Worm (Caenorhabditis elegans) whole organism, mixed stage, embryonic: ENCODE measurements around the gene nhr-211.

ENCODE experiments used
- M03D4.4 ChIP-seq: sonication (generic microtip); optimal IDR thresholded peaks from 2 replicates; lab custom pipeline; 2017; ENCODE audit warnings: mild to moderate bottlenecking, missing genetic modification characterization, missing compliant biosample characterization
- bed-3 ChIP-seq: fragments of 200-800 bp; sonication (Bioruptor generic); optimal IDR thresholded peaks from 3 replicates; lab custom pipeline; 2018; ENCODE audit warnings: mild to moderate bottlenecking, missing genetic modification characterization, moderate library complexity, missing compliant biosample characterization
- blmp-1 ChIP-seq: fragments of 150-350 bp; optimal IDR thresholded peaks from 2 replicates; lab custom pipeline; 2014; ENCODE audit warnings: missing biosample characterization, missing genetic modification characterization
- ceh-83 ChIP-seq: fragments of 200-800 bp; sonication (Bioruptor generic); optimal IDR thresholded peaks from 2 replicates; lab custom pipeline; 2018; ENCODE audit warnings: mild to moderate bottlenecking, missing genetic modification characterization, missing compliant biosample characterization
- cnd-1 ChIP-seq: fragments of 200-800 bp; sonication (Bioruptor generic); optimal IDR thresholded peaks from 2 replicates; lab custom pipeline; 2018; ENCODE audit warnings: mild to moderate bottlenecking, missing genetic modification characterization, missing compliant biosample characterization
- drap-1 ChIP-seq: fragments of 200-800 bp; sonication (Bioruptor generic); optimal IDR thresholded peaks from 3 replicates; lab custom pipeline; 2018; ENCODE audit warnings: mild to moderate bottlenecking, missing genetic modification characterization, missing compliant biosample characterization
- elt-1 ChIP-seq: sonication (generic microtip); optimal IDR thresholded peaks from 2 replicates; lab custom pipeline; 2017; ENCODE audit warnings: missing genetic modification characterization, mild to moderate bottlenecking, missing compliant biosample characterization, antibody characterized with exemption, moderate library complexity, borderline replicate concordance; ENCODE audit not compliant: insufficient read depth
- elt-3 ChIP-seq: fragments of 150-350 bp; optimal IDR thresholded peaks from 2 replicates; lab custom pipeline; 2014; ENCODE audit warnings: missing biosample characterization, missing genetic modification characterization
- flh-1 ChIP-seq: fragments of 200-800 bp; sonication (Bioruptor generic); optimal IDR thresholded peaks from 2 replicates; lab custom pipeline; 2018; ENCODE audit warnings: mild to moderate bottlenecking, missing genetic modification characterization, moderate library complexity, missing compliant biosample characterization
- ham-2 ChIP-seq: fragments of 200-800 bp; sonication (Bioruptor generic); optimal IDR thresholded peaks from 2 replicates; lab custom pipeline; 2018; ENCODE audit warnings: mild to moderate bottlenecking, missing genetic modification characterization, missing compliant biosample characterization
- hlh-1 ChIP-seq: fragments of 150-350 bp; optimal IDR thresholded peaks from 2 replicates; lab custom pipeline; 2014; ENCODE audit warnings: missing biosample characterization, missing genetic modification reagents, missing genetic modification characterization
- lin-13 ChIP-seq: fragments of 150-350 bp; optimal IDR thresholded peaks from 2 replicates; lab custom pipeline; 2014; ENCODE audit warnings: missing biosample characterization, missing genetic modification characterization
- lsy-2 ChIP-seq: fragments of 150-350 bp; optimal IDR thresholded peaks from 2 replicates; lab custom pipeline; 2014; ENCODE audit warnings: missing biosample characterization, missing genetic modification characterization
- mab-5 ChIP-seq: fragments of 150-350 bp; optimal IDR thresholded peaks from 2 replicates; lab custom pipeline; 2014; ENCODE audit warnings: missing biosample characterization, missing genetic modification characterization
- nhr-12 ChIP-seq: fragments of 150-350 bp; optimal IDR thresholded peaks from 2 replicates; lab custom pipeline; 2014; ENCODE audit warnings: missing biosample characterization, missing genetic modification characterization
- nhr-2 ChIP-seq: fragments of 150-350 bp; optimal IDR thresholded peaks from 2 replicates; lab custom pipeline; 2014; ENCODE audit warnings: missing biosample characterization, missing genetic modification characterization
- nhr-237 ChIP-seq: fragments of 150-350 bp; optimal IDR thresholded peaks from 2 replicates; lab custom pipeline; 2014; ENCODE audit warnings: missing biosample characterization, missing genetic modification characterization
- nhr-28 ChIP-seq: fragments of 150-350 bp; optimal IDR thresholded peaks from 2 replicates; lab custom pipeline; 2014; ENCODE audit warnings: missing biosample characterization, missing genetic modification characterization
- nhr-76 ChIP-seq: sonication (generic microtip); optimal IDR thresholded peaks from 2 replicates; lab custom pipeline; 2017; ENCODE audit warnings: missing biosample characterization, missing genetic modification characterization
- pha-4 ChIP-seq: fragments of 150-350 bp; optimal IDR thresholded peaks from 2 replicates; lab custom pipeline; 2018; ENCODE audit warnings: missing biosample characterization, missing genetic modification reagents, missing genetic modification characterization
- snpc-4 ChIP-seq: fragments of 150-350 bp; optimal IDR thresholded peaks from 2 replicates; lab custom pipeline; 2014; ENCODE audit warnings: missing biosample characterization, missing genetic modification characterization
- sptf-1 ChIP-seq: sonication (generic microtip); optimal IDR thresholded peaks from 2 replicates; lab custom pipeline; 2017; ENCODE audit warnings: mild to moderate bottlenecking, missing genetic modification characterization, moderate library complexity, missing compliant biosample characterization
- unc-120 ChIP-seq: sonication (generic microtip); optimal IDR thresholded peaks from 2 replicates; lab custom pipeline; 2017; ENCODE audit warnings: missing genetic modification characterization, missing compliant biosample characterization; ENCODE audit not compliant: poor library complexity, severe bottlenecking
- unc-39 ChIP-seq: fragments of 150-350 bp; optimal IDR thresholded peaks from 2 replicates; lab custom pipeline; 2014; ENCODE audit warnings: missing biosample characterization, missing genetic modification characterization
- unc-62 ChIP-seq: fragments of 150-350 bp; optimal IDR thresholded peaks from 2 replicates; lab custom pipeline; 2014; ENCODE audit warnings: missing biosample characterization, missing genetic modification reagents, missing genetic modification characterization
- zip-8 ChIP-seq: fragments of 150-350 bp; optimal IDR thresholded peaks from 2 replicates; lab custom pipeline; 2014; ENCODE audit warnings: missing biosample characterization, missing genetic modification characterization
- ztf-11 ChIP-seq: fragments of 150-350 bp; optimal IDR thresholded peaks from 2 replicates; lab custom pipeline; 2014; ENCODE audit warnings: missing biosample characterization, missing genetic modification characterization

The nhr-211 gene

ce11 chrV:486684-487083 lies at the start of gene nhr-211:
TSS of gene nhr-211 (plus strand) at chrV:486984.
- TF ChIP-seq hlh-1 (tag; lab: Kevin White, UChicago) (no peak), nhr-28 (tag; lab: Kevin White, UChicago) (no peak), unc-62 (no peak), ceh-83 (GFP tag; lab: Kevin White, UChicago) (no peak)

ce11 chrV:438094-438493 lies 48.7 kb upstream of the nhr-211 start, which contains the start of gene B0554.1:
TSS of gene B0554.1 (plus strand) at chrV:438394.
- TF ChIP-seq lsy-2 (tag; lab: Kevin White, UChicago) (no peak), nhr-12 (tag; lab: Kevin White, UChicago) (no peak), sptf-1 (tag; lab: Kevin White, UChicago) (no peak), ztf-11 (tag; lab: Kevin White, UChicago) (no peak), nhr-76 (tag; lab: Kevin White, UChicago) (no peak), M03D4.4 (tag; lab: Kevin White, UChicago) (no peak), drap-1 (GFP tag; lab: Kevin White, UChicago) (no peak), cnd-1 (tag; lab: Kevin White, UChicago) (no peak)
- TF ChIP-seq, all 35 proteins: peak for 0

ce11 chrV:439183-439749 lies 47.5 kb upstream of the nhr-211 start:
- TF ChIP-seq elt-3 (tag; lab: Kevin White, UChicago), result no peak
- TF ChIP-seq unc-39 (tag; lab: Kevin White, UChicago), result no peak
- no peak for TF ChIP-seq M03D4.4 (tag; lab: Kevin White, UChicago)
- TF ChIP-seq nhr-2 (tag; lab: Kevin White, UChicago), result no peak
- TF ChIP-seq nhr-28 (tag; lab: Kevin White, UChicago), result no peak
- TF ChIP-seq flh-1 (GFP tag; lab: Kevin White, UChicago), result no peak
- TF ChIP-seq pha-4 (tag; lab: Kevin White, UChicago), result no peak
- TF ChIP-seq blmp-1 (tag; lab: Kevin White, UChicago), result no peak
- TF ChIP-seq drap-1 (GFP tag; lab: Kevin White, UChicago), result no peak
- no peak for TF ChIP-seq nhr-12 (tag; lab: Kevin White, UChicago)
- no peak for TF ChIP-seq bed-3 (GFP tag; lab: Kevin White, UChicago)
- no peak for TF ChIP-seq unc-62
- no peak for TF ChIP-seq cnd-1 (tag; lab: Kevin White, UChicago)
- no peak for TF ChIP-seq lin-13

ce11 chrV:440923-441322 lies 45.9 kb upstream of the nhr-211 start, which contains the start of gene B0554.7:
TSS of gene B0554.7 (minus strand) at chrV:441023.
- TF ChIP-seq cnd-1 (tag; lab: Kevin White, UChicago) (no peak), mab-5 (tag; lab: Kevin White, UChicago) (no peak), zip-8 (tag; lab: Kevin White, UChicago) (no peak), nhr-12 (tag; lab: Kevin White, UChicago) (no peak), elt-3 (tag; lab: Kevin White, UChicago) (no peak), ham-2 (GFP tag; lab: Kevin White, UChicago) (no peak), unc-120 (tag; lab: Kevin White, UChicago) (no peak), elt-1 (tag; lab: Kevin White, UChicago) (no peak), nhr-237 (no peak)

- TF ChIP-seq ztf-11 (tag; lab: Kevin White, UChicago) (no peak), nhr-76 (tag; lab: Kevin White, UChicago) (no peak), snpc-4 (tag; lab: Kevin White, UChicago) (no peak), M03D4.4 (tag; lab: Kevin White, UChicago) (no peak), drap-1 (GFP tag; lab: Kevin White, UChicago) (no peak), ham-2 (GFP tag; lab: Kevin White, UChicago) (no peak), blmp-1 (tag; lab: Kevin White, UChicago) (no peak), elt-3 (tag; lab: Kevin White, UChicago) (no peak), unc-39 (tag; lab: Kevin White, UChicago) (no peak), nhr-237 (no peak)
Observed at ce11 chrV:443193-443592, 43.6 kb upstream of the nhr-211 start, which contains the start of gene srh-33. TSS of gene srh-33 (minus strand) at chrV:443293.

- TF ChIP-seq drap-1 (GFP tag; lab: Kevin White, UChicago) (no peak), unc-62 (no peak)
- TF ChIP-seq, all 35 proteins: peak for 0
Observed at ce11 chrV:446574-446973, 40.2 kb upstream of the nhr-211 start, which contains the start of gene srh-34. TSS of gene srh-34 (minus strand) at chrV:446674.
